Fruit fly (Drosophila melanogaster) S2 (cell line): ENCODE measurements around the gene CG17349.

Experiments used
- CG8478 ChIP-seq: fragments of >200 bp; optimal IDR thresholded peaks from 2 replicates; lab custom pipeline; 2018
- CTCF ChIP-seq, 2 experiments: fragments of >200 bp; optimal IDR thresholded peaks; 2 replicates each; lab custom pipeline; 2018

dm6 chr2L:19339023-19339422 is 31.2 kb upstream of the CG17349 start:
- TF ChIP-seq CG8478 (lab: Kevin White, UChicago) (no peak), CTCF (optimal IDR thresholded peaks at IDR 0.05; lab: Kevin White, UChicago) (no peak)
